Worm (Caenorhabditis elegans) whole organism, dauer: Measurements from ENCODE around the gene sar-1.

Experiments
- unc-62 ChIP-seq: sonication (generic microtip); optimal IDR thresholded peaks from 2 replicates; lab custom pipeline; 2017; ENCODE audit warnings: missing biosample characterization, missing genetic modification reagents, missing genetic modification characterization

Gene sar-1

ce11 chrIV:4475362-4476086, 37.6 kb downstream of the sar-1 start:
- TF ChIP-seq unc-62 (GFP tag; lab: Kevin White, UChicago): no peak

- TF ChIP-seq unc-62 (GFP tag; lab: Kevin White, UChicago): no peak
These were observed 39.4 kb downstream of the sar-1 start for ce11 chrIV:4473767-4474166.

ce11 chrIV:4472418-4473173, 40.5 kb downstream of the sar-1 start:
- no peak for TF ChIP-seq unc-62 (GFP tag; lab: Kevin White, UChicago)

ce11 chrIV:4470885-4471772, 42.0 kb downstream of the sar-1 start:
- no peak for TF ChIP-seq unc-62 (GFP tag; lab: Kevin White, UChicago)

- no peak for TF ChIP-seq unc-62 (GFP tag; lab: Kevin White, UChicago)
These were observed 43.1 kb downstream of the sar-1 start for ce11 chrIV:4469770-4470709.

ce11 chrIV:4469055-4469454, 44.1 kb downstream of the sar-1 start:
- no peak for TF ChIP-seq unc-62 (GFP tag; lab: Kevin White, UChicago)

ce11 chrIV:4468046-4468727, 44.9 kb downstream of the sar-1 start:
- TF ChIP-seq unc-62 (GFP tag; lab: Kevin White, UChicago): no peak

- TF ChIP-seq unc-62 (GFP tag; lab: Kevin White, UChicago): no peak
These were observed 47.9 kb downstream of the sar-1 start, which contains the start of gene M01H9.5 for ce11 chrIV:4465184-4465583. TSS of gene M01H9.5 (plus strand) at chrIV:4465484.

ce11 chrIV:4463132-4463531, 50.0 kb downstream of the sar-1 start, which contains the start of gene M01H9.2:
TSS of gene M01H9.2 (minus strand) at chrIV:4463232.
- TF ChIP-seq unc-62 (GFP tag; lab: Kevin White, UChicago): no peak
